Fruit fly (Drosophila melanogaster) whole organism, prepupa: ENCODE results near the gene CG31787.
A peak's percentile ranks its signal among the peaks of the same experiment; 100 is the strongest.

Experiments
- Blimp-1 ChIP-seq: fragments of 200-800 bp; sonication (Bioruptor generic); optimal IDR thresholded peaks from 3 replicates; lab custom pipeline; 2017; ENCODE audit warnings: missing biosample characterization, missing genetic modification characterization, mild to moderate bottlenecking, moderate library complexity, missing genetic modification reagents
- CG10631 ChIP-seq: fragments of 200-800 bp; sonication (Bioruptor generic); optimal IDR thresholded peaks from 2 replicates; lab custom pipeline; 2016; ENCODE audit warnings: missing biosample characterization, missing genetic modification characterization
- Hr4 ChIP-seq: fragments of 200-800 bp; sonication (Bioruptor generic); optimal IDR thresholded peaks from 3 replicates; lab custom pipeline; 2016; ENCODE audit warnings: missing biosample characterization, missing genetic modification characterization
- acj6 ChIP-seq: fragments of 200-800 bp; sonication (Bioruptor generic); optimal IDR thresholded peaks from 3 replicates; lab custom pipeline; 2016; ENCODE audit warnings: missing biosample characterization, missing genetic modification characterization

- no peak for TF ChIP-seq acj6 (GFP tag; lab: Kevin White, UChicago)
- TF ChIP-seq CG10631 (GFP tag; lab: Kevin White, UChicago) = no peak
- TF ChIP-seq Blimp-1 (GFP tag; lab: Kevin White, UChicago) = peak; percentile 2
- TF ChIP-seq Hr4 = no peak
These were observed 28.6 kb upstream of the CG31787 start for dm6 chr2L:18313922-18314712.
